Worm (Caenorhabditis elegans) whole organism, young adult: ENCODE measurements around the gene nlp-61.

Experiments used
- ceh-40 ChIP-seq: fragments of 200-800 bp; sonication (Bioruptor generic); IDR thresholded peaks from 2 replicates; pipeline ENCODE4 v1.3.6; 2022; ENCODE audit warnings: missing genetic modification characterization, missing compliant biosample characterization
- efl-1 ChIP-seq: fragments of 150-350 bp; optimal IDR thresholded peaks from 2 replicates; lab custom pipeline; 2014; ENCODE audit warnings: missing biosample characterization, missing genetic modification reagents, missing genetic modification characterization
- snpc-4 ChIP-seq, 5 experiments: fragments of 150-350 bp in 1 of 5; sonication (generic microtip) in 4 of 5; optimal IDR thresholded peaks; 2 replicates each; lab custom pipeline; 2014 to 2018; ENCODE audit warnings: missing genetic modification characterization in 5 of 5, missing biosample characterization in 3 of 5, antibody characterized with exemption in 2 of 5, mild to moderate bottlenecking in 2 of 5, missing compliant biosample characterization in 2 of 5, missing genotype in 2 of 5, moderate library complexity in 2 of 5, missing genetic modification reagents in 1 of 5

DNA sequence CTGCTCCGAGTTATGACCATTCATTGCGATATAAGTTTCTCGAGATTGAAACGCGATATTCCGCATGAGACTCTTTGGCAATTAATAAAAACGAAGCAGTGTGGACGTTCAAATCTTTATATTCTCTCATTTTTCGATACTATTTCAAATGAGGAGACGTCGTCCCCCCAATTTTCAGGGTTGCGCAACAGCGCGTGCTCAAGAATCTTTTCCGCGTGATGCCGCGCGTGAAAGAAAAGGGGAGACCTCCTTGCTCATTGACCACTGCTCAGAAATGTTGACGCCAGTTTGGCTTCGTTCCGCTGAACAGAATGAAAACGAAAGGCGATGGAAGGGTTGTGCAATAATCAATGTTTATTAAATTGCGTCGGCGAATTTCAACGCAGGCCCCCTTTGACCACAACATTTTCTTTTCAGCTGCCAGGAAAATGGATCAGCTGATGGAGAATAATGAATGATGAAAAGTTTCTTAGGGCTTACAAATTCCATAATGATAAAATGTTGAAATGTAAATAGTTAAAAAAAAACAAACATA lies 28.1 kb downstream of the nlp-61 start:
- TF ChIP-seq ceh-40 (GFP tag; lab: Robert Waterston, UW) (no peak), efl-1 (no peak), snpc-4 (GFP tag; optimal IDR thresholded peaks at IDR 0.05; lab: Kevin White, UChicago) (no peak), snpc-4 (tag; optimal IDR thresholded peaks at IDR 0.05; lab: Kevin White, UChicago) (no peak)
